Worm (Caenorhabditis elegans) whole organism, L2 larva: ENCODE measurements around the gene ant-1.4.

ENCODE experiments used
- F13H6.1 ChIP-seq: sonication (generic microtip); optimal IDR thresholded peaks from 2 replicates; lab custom pipeline; 2016; ENCODE audit warnings: missing genetic modification characterization, missing compliant biosample characterization
- Y55F3AM.14 ChIP-seq: fragments of 200-800 bp; sonication (Bioruptor generic); optimal IDR thresholded peaks from 2 replicates; lab custom pipeline; 2018; ENCODE audit warnings: mild to moderate bottlenecking, missing genetic modification characterization, missing compliant biosample characterization
- ceh-82 ChIP-seq: fragments of 150-350 bp; optimal IDR thresholded peaks from 2 replicates; lab custom pipeline; 2014; ENCODE audit warnings: missing biosample characterization, missing genetic modification characterization
- dmd-4 ChIP-seq: sonication (generic microtip); optimal IDR thresholded peaks from 2 replicates; lab custom pipeline; 2017; ENCODE audit warnings: missing biosample characterization, missing genetic modification characterization
- lin-11 ChIP-seq: fragments of 150-350 bp; sonication (generic microtip); optimal IDR thresholded peaks from 2 replicates; lab custom pipeline; 2014; ENCODE audit warnings: missing biosample characterization, missing genetic modification characterization, inconsistent platforms, mixed read lengths
- lin-39 ChIP-seq: fragments of 150-350 bp; optimal IDR thresholded peaks from 2 replicates; lab custom pipeline; 2014; ENCODE audit warnings: missing biosample characterization, missing genetic modification reagents, missing genetic modification characterization
- mab-5 ChIP-seq: fragments of 150-350 bp; optimal IDR thresholded peaks from 2 replicates; lab custom pipeline; 2014; ENCODE audit warnings: missing biosample characterization, missing genetic modification characterization
- nhr-12 ChIP-seq: fragments of 150-350 bp; optimal IDR thresholded peaks from 2 replicates; lab custom pipeline; 2014; ENCODE audit warnings: missing biosample characterization, missing genetic modification characterization
- nhr-21 ChIP-seq: fragments of 150-350 bp; optimal IDR thresholded peaks from 2 replicates; lab custom pipeline; 2014; ENCODE audit warnings: missing biosample characterization, missing genetic modification characterization
- nhr-23 ChIP-seq: fragments of 150-350 bp; optimal IDR thresholded peaks from 2 replicates; lab custom pipeline; 2014; ENCODE audit warnings: missing biosample characterization, missing genetic modification reagents, missing genetic modification characterization
- nhr-77 ChIP-seq: fragments of 150-350 bp; optimal IDR thresholded peaks from 2 replicates; lab custom pipeline; 2014; ENCODE audit warnings: missing biosample characterization, missing genetic modification characterization
- sem-4 ChIP-seq: fragments of 150-350 bp; optimal IDR thresholded peaks from 2 replicates; lab custom pipeline; 2014; ENCODE audit warnings: missing biosample characterization, missing genetic modification reagents, missing genetic modification characterization
- unc-55 ChIP-seq: fragments of 150-350 bp; sonication (generic microtip); optimal IDR thresholded peaks from 3 replicates; lab custom pipeline; 2014; ENCODE audit warnings: missing biosample characterization, missing genetic modification reagents, missing genetic modification characterization

Gene ant-1.4

DNA sequence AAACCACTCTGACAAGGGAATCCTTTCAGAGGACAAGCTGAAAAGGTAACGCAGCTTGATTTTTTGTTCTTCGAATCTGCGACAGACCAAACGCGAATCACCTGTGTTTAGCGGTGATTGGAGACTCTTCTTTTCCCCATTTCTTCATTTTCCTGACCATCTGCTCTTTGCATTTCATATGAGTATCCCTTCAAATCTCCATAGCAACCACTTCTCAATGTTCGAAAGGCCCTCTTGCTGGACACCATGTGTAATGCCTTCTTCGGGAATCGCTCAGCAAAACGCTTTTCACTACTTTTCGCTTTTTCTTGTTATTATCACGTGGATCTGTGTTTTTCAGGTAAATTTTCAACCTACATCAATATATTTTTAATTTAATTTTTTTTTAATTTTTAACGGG lies 33.6 kb downstream of the ant-1.4 start, which contains the start of the genes T26A8.3 and tmem-231:
TSS of gene T26A8.3 (minus strand) at position 101 of the 400 bp plus-strand sequence.
TSS of gene tmem-231 (plus strand) at position 249 of the 400 bp plus-strand sequence.
- TF ChIP-seq sem-4 (tag; lab: Kevin White, UChicago) (no peak), unc-55 (GFP tag; lab: Kevin White, UChicago) (no peak), mab-5 (no peak), nhr-21 (tag; lab: Kevin White, UChicago) (no peak), lin-11 (tag; lab: Kevin White, UChicago) (no peak), Y55F3AM.14 (GFP tag; lab: Kevin White, UChicago) (no peak), nhr-12 (tag; lab: Kevin White, UChicago) (no peak), F13H6.1 (tag; lab: Kevin White, UChicago) (no peak), ceh-82 (tag; lab: Kevin White, UChicago) (no peak), lin-39 (tag; lab: Kevin White, UChicago) (no peak), dmd-4 (tag; lab: Kevin White, UChicago) (no peak), nhr-77 (tag; lab: Kevin White, UChicago) (no peak)

DNA sequence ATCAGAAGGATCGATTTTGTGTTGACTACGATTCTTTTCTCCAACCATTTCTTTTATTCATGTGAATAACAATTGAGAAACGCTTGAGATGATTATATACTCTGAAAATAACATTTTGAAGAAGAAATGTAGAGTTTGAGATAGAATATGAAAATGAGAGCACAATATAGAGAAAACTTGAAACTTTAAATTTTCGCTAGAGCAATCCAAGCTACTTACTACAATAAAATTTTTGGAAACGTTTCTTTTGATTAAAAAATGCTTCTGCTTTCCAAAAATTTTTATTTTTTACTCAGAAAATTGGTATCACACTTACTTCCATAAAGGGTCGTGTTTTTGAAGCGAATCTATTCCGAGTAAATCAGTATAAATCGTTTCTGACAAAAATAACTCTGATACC lies 39.1 kb downstream of the ant-1.4 start, which contains the start of gene M116.5:
TSS of gene M116.5 (minus strand) at position 101 of the 400 bp plus-strand sequence.
- no peak for TF ChIP-seq dmd-4 (tag; lab: Kevin White, UChicago)
- TF ChIP-seq nhr-23 (tag; lab: Kevin White, UChicago): no peak
